Fruit fly (Drosophila melanogaster): ENCODE results near the gene RYa-R.

The RYa-R gene

DNA sequence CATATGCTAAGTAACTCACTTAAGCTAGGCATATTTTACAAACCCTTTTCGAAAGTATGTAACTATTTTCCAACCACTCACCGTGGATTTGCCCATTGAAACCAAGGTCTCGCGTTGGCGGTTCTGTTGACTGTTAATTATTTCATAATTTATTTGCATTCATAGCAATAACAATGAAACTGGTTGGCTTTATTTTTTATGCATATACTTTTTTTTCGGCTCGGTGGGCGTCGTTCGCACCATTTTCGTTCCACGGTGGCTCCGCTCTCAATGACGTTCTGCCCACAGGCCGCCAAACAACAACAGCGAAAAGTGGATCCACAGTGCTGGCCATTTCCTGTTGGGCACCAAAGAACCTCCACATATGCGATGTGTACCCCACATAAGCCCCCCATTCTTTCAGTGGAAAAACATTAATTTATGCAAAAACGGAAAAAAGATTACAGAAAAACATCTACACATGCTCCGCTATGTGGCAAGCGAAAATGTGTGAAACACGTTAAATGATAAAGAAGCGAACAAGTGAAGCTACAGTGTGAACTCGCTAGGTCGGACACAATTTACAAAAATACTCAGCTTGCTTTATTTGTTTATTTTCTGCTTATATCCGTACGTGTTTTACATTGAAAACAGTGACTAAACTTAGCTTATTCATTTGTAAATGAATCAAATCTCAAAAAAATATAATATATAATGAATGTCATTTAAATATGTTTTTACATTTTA lies 29.0 kb upstream of the RYa-R start:
- TF ChIP-seq CG9139 (GFP tag; optimal IDR thresholded peaks at IDR 0.05) (peak; percentile 27), CG34406 (GFP tag; optimal IDR thresholded peaks at IDR 0.05) (peak; percentile 30), pdm3 (GFP tag; optimal IDR thresholded peaks at IDR 0.05) (no peak), CG6276 (GFP tag; optimal IDR thresholded peaks at IDR 0.05) (no peak), Sox102F (GFP tag; optimal IDR thresholded peaks at IDR 0.05) (peak; percentile 41), achi (GFP tag; optimal IDR thresholded peaks at IDR 0.05) (peak; percentile 40), CG11294 (GFP tag; IDR thresholded peaks at IDR 0.05) (peak; percentile 35; the same call in 1 of the 2 replicates), fkh (GFP tag; optimal IDR thresholded peaks at IDR 0.05) (no peak), CG16779 (tag; optimal IDR thresholded peaks at IDR 0.05) (no peak), CG6163 (GFP tag; IDR thresholded peaks at IDR 0.05) (peak; percentile 61; the same call in 1 of the 3 replicates), Smox (GFP tag; optimal IDR thresholded peaks at IDR 0.05) (peak; percentile 17), CG3032 (tag; optimal IDR thresholded peaks at IDR 0.05) (no peak), Ets21C (GFP tag; optimal IDR thresholded peaks at IDR 0.05) (no peak), topi (GFP tag; optimal IDR thresholded peaks at IDR 0.05) (peak; percentile 39), CG15336 (GFP tag; IDR thresholded peaks at IDR 0.05) (peak; percentile 60), Met (GFP tag; optimal IDR thresholded peaks at IDR 0.05) (no peak), fd85E (GFP tag; optimal IDR thresholded peaks at IDR 0.05) (no peak), Hr4 (GFP tag; optimal IDR thresholded peaks at IDR 0.05) (peak; percentile 4), Sox14 (GFP tag; optimal IDR thresholded peaks at IDR 0.05) (no peak), net (GFP tag; optimal IDR thresholded peaks at IDR 0.05) (no peak), Hr38 (GFP tag; optimal IDR thresholded peaks at IDR 0.05) (no peak), Eip78C (GFP tag) (peak; percentile 72), Gug (GFP tag; IDR thresholded peaks at IDR 0.05) (peak; percentile 47; the same call in 1 of the 2 replicates), fd59A (GFP tag; optimal IDR thresholded peaks at IDR 0.05) (no peak), CG8119 (GFP tag; IDR thresholded peaks at IDR 0.05) (peak; percentile 60), CG10669 (GFP tag; optimal IDR thresholded peaks at IDR 0.05) (peak; percentile 9), svp (GFP tag) (peak; percentile 80), CG8632 (GFP tag; optimal IDR thresholded peaks at IDR 0.05) (peak; percentile 56), Lpt (GFP tag; optimal IDR thresholded peaks at IDR 0.05) (no peak), lz (GFP tag; optimal IDR thresholded peaks at IDR 0.05) (peak; percentile 36), CG11762 (GFP tag; optimal IDR thresholded peaks at IDR 0.05; ENCODE audit: insufficient read depth) (peak; percentile 20), CG10631 (GFP tag; optimal IDR thresholded peaks at IDR 0.05) (peak; percentile 51), dsx (GFP tag; optimal IDR thresholded peaks at IDR 0.05; ENCODE audit: poor library complexity, severe bottlenecking) (peak; percentile 27), CG32006 (GFP tag; optimal IDR thresholded peaks at IDR 0.05) (peak; percentile 42), dac (GFP tag; optimal IDR thresholded peaks at IDR 0.05) (no peak), Eip93F (GFP tag; optimal IDR thresholded peaks at IDR 0.05) (no peak), CG7368 (GFP tag; optimal IDR thresholded peaks at IDR 0.05) (no peak), salr (GFP tag; optimal IDR thresholded peaks at IDR 0.05) (no peak), Sox15 (GFP tag; optimal IDR thresholded peaks at IDR 0.05) (peak; percentile 25), ss (GFP tag; optimal IDR thresholded peaks at IDR 0.05) (no peak), Blimp-1 (GFP tag; optimal IDR thresholded peaks at IDR 0.05) (peak; percentile 20), CG6792 (GFP tag; optimal IDR thresholded peaks at IDR 0.05) (peak; percentile 26), eg (GFP tag; IDR thresholded peaks at IDR 0.05) (peak; percentile 69), OdsH (GFP tag; optimal IDR thresholded peaks at IDR 0.05) (peak; percentile 59), CG31627 (GFP tag; optimal IDR thresholded peaks at IDR 0.05) (peak; percentile 5), CG6854 (GFP tag; optimal IDR thresholded peaks at IDR 0.05) (no peak), cyc (GFP tag; optimal IDR thresholded peaks at IDR 0.05) (peak; percentile 22), CG4318 (GFP tag; optimal IDR thresholded peaks at IDR 0.05) (peak; percentile 15), Ets96B (tag; optimal IDR thresholded peaks at IDR 0.05) (peak; percentile 1), esn (GFP tag; optimal IDR thresholded peaks at IDR 0.05) (peak; percentile 52), CG3919 (GFP tag; optimal IDR thresholded peaks at IDR 0.05) (peak; percentile 20)
